Worm (Caenorhabditis elegans) whole organism, young adult: ENCODE measurements around the gene D1005.2.

ENCODE experiments used
- C06A6.2 ChIP-seq: fragments of 200-800 bp; sonication (Bioruptor generic); conservative IDR thresholded peaks from 2 replicates; pipeline ENCODE4 v1.3.6; 2022; ENCODE audit warnings: missing genetic modification characterization, missing compliant biosample characterization
- D2030.7 ChIP-seq: fragments of 200-800 bp; sonication (Bioruptor generic); IDR thresholded peaks from 2 replicates; pipeline ENCODE4 v1.3.6; 2022; ENCODE audit warnings: missing genetic modification reagents, missing genetic modification characterization, missing compliant biosample characterization
- F10E7.11 ChIP-seq: sonication (generic microtip); optimal IDR thresholded peaks from 2 replicates; lab custom pipeline; 2017; ENCODE audit warnings: mild to moderate bottlenecking, missing genetic modification characterization, moderate library complexity, missing compliant biosample characterization
- F22D6.2 ChIP-seq: sonication (generic microtip); optimal IDR thresholded peaks from 2 replicates; lab custom pipeline; 2016; ENCODE audit warnings: mild to moderate bottlenecking, missing genetic modification characterization, missing compliant biosample characterization
- F39B2.1 ChIP-seq: fragments of 200-800 bp; sonication (Bioruptor generic); IDR thresholded peaks from 2 replicates; pipeline ENCODE4 v1.3.6; 2022; ENCODE audit warnings: missing genetic modification reagents, missing genetic modification characterization, missing compliant biosample characterization
- F55B11.4 ChIP-seq: sonication (generic microtip); optimal IDR thresholded peaks from 2 replicates; lab custom pipeline; 2016; ENCODE audit warnings: missing compliant biosample characterization, missing genetic modification characterization, borderline replicate concordance; ENCODE audit not compliant: insufficient read depth
- F57C9.4 ChIP-seq: sonication (generic microtip); optimal IDR thresholded peaks from 2 replicates; lab custom pipeline; 2017; ENCODE audit warnings: mild to moderate bottlenecking, missing genetic modification characterization, missing compliant biosample characterization
- T07F8.4 ChIP-seq: sonication (generic microtip); optimal IDR thresholded peaks from 2 replicates; lab custom pipeline; 2016; ENCODE audit warnings: mild to moderate bottlenecking, missing genetic modification characterization, moderate library complexity, missing compliant biosample characterization
- T26A5.8 ChIP-seq: sonication (generic microtip); optimal IDR thresholded peaks from 2 replicates; lab custom pipeline; 2016; ENCODE audit warnings: missing genetic modification characterization, missing compliant biosample characterization
- Y53F4B.3 ChIP-seq: fragments of 200-800 bp; sonication (Bioruptor generic); IDR thresholded peaks from 2 replicates; pipeline ENCODE4 v1.3.6; 2022; ENCODE audit warnings: missing genetic modification reagents, missing genetic modification characterization, missing compliant biosample characterization
- Y79H2A.3 ChIP-seq: fragments of 200-800 bp; sonication (Bioruptor generic); conservative IDR thresholded peaks from 2 replicates; pipeline ENCODE4 v1.3.6; 2022; ENCODE audit warnings: missing genetic modification reagents, missing genetic modification characterization, missing compliant biosample characterization
- Y95B8A.8 ChIP-seq: fragments of 200-800 bp; sonication (Bioruptor generic); IDR thresholded peaks from 2 replicates; pipeline ENCODE4 v1.3.6; 2022; ENCODE audit warnings: missing genetic modification reagents, missing genetic modification characterization, missing compliant biosample characterization
- ZK185.1 ChIP-seq: sonication (generic microtip); optimal IDR thresholded peaks from 2 replicates; lab custom pipeline; 2016; ENCODE audit warnings: mild to moderate bottlenecking, missing genetic modification characterization, missing compliant biosample characterization; ENCODE audit not compliant: poor library complexity, severe bottlenecking
- ama-1 ChIP-seq, 3 experiments: fragments of 150-350 bp in 1 of 3; sonication (generic microtip) in 2 of 3; optimal IDR thresholded peaks; 2 replicates each; lab custom pipeline; 2014 to 2018; ENCODE audit warnings: missing biosample characterization in 2 of 3, missing genetic modification characterization in 2 of 3, missing genetic modification reagents in 2 of 3
- atf-7 ChIP-seq: sonication (generic microtip); optimal IDR thresholded peaks from 2 replicates; lab custom pipeline; 2017; ENCODE audit warnings: mild to moderate bottlenecking, missing genetic modification characterization, missing compliant biosample characterization
- bed-2 ChIP-seq: fragments of 200-800 bp; sonication (Bioruptor generic); IDR thresholded peaks from 2 replicates; pipeline ENCODE4 v1.3.6; 2022; ENCODE audit warnings: missing genetic modification reagents, missing genetic modification characterization, missing compliant biosample characterization
- cebp-1 ChIP-seq, 2 experiments: fragments of 200-800 bp in 1 of 2; sonication (Bioruptor generic) in 1 of 2; sonication (generic microtip) in 1 of 2; IDR thresholded peaks in 1 of 2; optimal IDR thresholded peaks in 1 of 2; 2 replicates each; pipeline versions ENCODE4 v1.3.6 to Lab custom; 2017 to 2022; ENCODE audit warnings: missing compliant biosample characterization in 2 of 2, missing genetic modification characterization in 2 of 2, mild to moderate bottlenecking in 1 of 2, missing genetic modification reagents in 1 of 2, moderate library complexity in 1 of 2
- cebp-2 ChIP-seq: fragments of 200-800 bp; sonication (Bioruptor generic); IDR thresholded peaks from 2 replicates; pipeline ENCODE4 v1.3.6; 2022; ENCODE audit warnings: missing genetic modification characterization, missing compliant biosample characterization
- ceh-27 ChIP-seq: fragments of 200-800 bp; sonication (Bioruptor generic); optimal IDR thresholded peaks from 2 replicates; lab custom pipeline; 2018; ENCODE audit warnings: mild to moderate bottlenecking, missing genetic modification characterization, moderate library complexity, missing compliant biosample characterization
- ceh-58 ChIP-seq: fragments of 200-800 bp; sonication (Bioruptor generic); IDR thresholded peaks from 2 replicates; pipeline ENCODE4 v1.3.6; 2022; ENCODE audit warnings: missing genetic modification characterization, missing compliant biosample characterization
- ceh-79 ChIP-seq: sonication (generic microtip); optimal IDR thresholded peaks from 2 replicates; lab custom pipeline; 2017; ENCODE audit warnings: mild to moderate bottlenecking, missing genetic modification characterization, missing compliant biosample characterization
- ceh-91 ChIP-seq: fragments of 200-800 bp; sonication (Bioruptor generic); IDR thresholded peaks from 2 replicates; pipeline ENCODE4 v1.3.6; 2022; ENCODE audit warnings: missing genetic modification reagents, missing genetic modification characterization, missing compliant biosample characterization
- dox-1 ChIP-seq: fragments of 200-800 bp; sonication (Bioruptor generic); IDR thresholded peaks from 2 replicates; pipeline ENCODE4 v1.3.6; 2022; ENCODE audit warnings: missing genetic modification reagents, missing genetic modification characterization, missing compliant biosample characterization
- efl-1 ChIP-seq: fragments of 150-350 bp; optimal IDR thresholded peaks from 2 replicates; lab custom pipeline; 2014; ENCODE audit warnings: missing biosample characterization, missing genetic modification reagents, missing genetic modification characterization
- egl-44 ChIP-seq: fragments of 200-800 bp; sonication (Bioruptor generic); IDR thresholded peaks from 2 replicates; pipeline ENCODE4 v1.3.6; 2022; ENCODE audit warnings: missing genetic modification reagents, missing genetic modification characterization, missing compliant biosample characterization
- egrh-3 ChIP-seq: fragments of 200-800 bp; sonication (Bioruptor generic); IDR thresholded peaks from 2 replicates; pipeline ENCODE4 v1.3.6; 2022; ENCODE audit warnings: missing genetic modification reagents, missing genetic modification characterization, missing compliant biosample characterization
- him-1 ChIP-seq: sonication (generic microtip); optimal IDR thresholded peaks from 2 replicates; lab custom pipeline; 2016; ENCODE audit warnings: missing genotype, missing genetic modification reagents, missing genetic modification characterization, missing compliant biosample characterization
- hlh-26 ChIP-seq: fragments of 200-800 bp; sonication (Bioruptor generic); conservative IDR thresholded peaks from 2 replicates; pipeline ENCODE4 v1.3.6; 2022; ENCODE audit warnings: missing genetic modification reagents, missing genetic modification characterization, missing compliant biosample characterization
- hmg-20 ChIP-seq: fragments of 200-800 bp; sonication (Bioruptor generic); IDR thresholded peaks from 2 replicates; pipeline ENCODE4 v1.3.6; 2022; ENCODE audit warnings: missing genetic modification reagents, missing genetic modification characterization, missing compliant biosample characterization
- hsf-1 ChIP-seq: fragments of 200-800 bp; sonication (Bioruptor generic); IDR thresholded peaks from 2 replicates; pipeline ENCODE4 v1.3.6; 2022; ENCODE audit warnings: missing genetic modification reagents, missing genetic modification characterization, missing compliant biosample characterization
- lag-1 ChIP-seq: fragments of 200-800 bp; sonication (Bioruptor generic); IDR thresholded peaks from 2 replicates; pipeline ENCODE4 v1.3.6; 2022; ENCODE audit warnings: missing genetic modification reagents, missing genetic modification characterization, missing compliant biosample characterization
- let-607 ChIP-seq, 2 experiments: fragments of 200-800 bp in 1 of 2; sonication (Bioruptor generic) in 1 of 2; sonication (generic microtip) in 1 of 2; optimal IDR thresholded peaks; 2 replicates each; lab custom pipeline; 2016 to 2018; ENCODE audit warnings: mild to moderate bottlenecking in 2 of 2, missing compliant biosample characterization in 2 of 2, missing genetic modification characterization in 2 of 2, moderate library complexity in 2 of 2, missing genotype in 1 of 2
- lin-26 ChIP-seq: fragments of 200-800 bp; sonication (Bioruptor generic); IDR thresholded peaks from 2 replicates; pipeline ENCODE4 v1.3.6; 2022; ENCODE audit warnings: missing genetic modification reagents, missing genetic modification characterization, missing compliant biosample characterization
- lin-35 ChIP-seq, 3 experiments: fragments of 150-350 bp in 2 of 3; sonication (generic microtip) in 1 of 3; optimal IDR thresholded peaks; 2 replicates each; lab custom pipeline; 2014 to 2018; ENCODE audit warnings: missing biosample characterization in 3 of 3, missing genetic modification characterization in 3 of 3, missing genetic modification reagents in 3 of 3
- lir-1 ChIP-seq: fragments of 200-800 bp; sonication (Bioruptor generic); conservative IDR thresholded peaks from 2 replicates; pipeline ENCODE4 v1.3.6; 2022; ENCODE audit warnings: missing genetic modification reagents, missing genetic modification characterization, missing compliant biosample characterization
- mxl-1 ChIP-seq: sonication (generic microtip); optimal IDR thresholded peaks from 2 replicates; lab custom pipeline; 2016; ENCODE audit warnings: missing genetic modification characterization, missing compliant biosample characterization
- nhr-120 ChIP-seq: fragments of 200-800 bp; sonication (Bioruptor generic); IDR thresholded peaks from 2 replicates; pipeline ENCODE4 v1.3.6; 2022; ENCODE audit warnings: missing genetic modification characterization, missing compliant biosample characterization
- nhr-90 ChIP-seq: sonication (generic microtip); optimal IDR thresholded peaks from 2 replicates; lab custom pipeline; 2016; ENCODE audit warnings: missing genotype, mild to moderate bottlenecking, missing genetic modification characterization, missing compliant biosample characterization
- pha-4 ChIP-seq: fragments of 150-350 bp; sonication (generic microtip); optimal IDR thresholded peaks from 2 replicates; lab custom pipeline; 2014; ENCODE audit warnings: missing biosample characterization, missing genetic modification reagents, missing genetic modification characterization
- rcor-1 ChIP-seq: fragments of 200-800 bp; sonication (Bioruptor generic); IDR thresholded peaks from 2 replicates; pipeline ENCODE4 v1.3.6; 2022; ENCODE audit warnings: missing genetic modification reagents, missing genetic modification characterization, missing compliant biosample characterization
- snpc-3.4 ChIP-seq: sonication (generic microtip); optimal IDR thresholded peaks from 2 replicates; lab custom pipeline; 2017; ENCODE audit warnings: missing genetic modification characterization, mild to moderate bottlenecking, missing compliant biosample characterization, antibody characterized with exemption, moderate library complexity, missing genotype, missing genetic modification reagents
- sptf-2 ChIP-seq: fragments of 200-800 bp; sonication (Bioruptor generic); optimal IDR thresholded peaks from 2 replicates; lab custom pipeline; 2018; ENCODE audit warnings: mild to moderate bottlenecking, missing genetic modification characterization, missing compliant biosample characterization
- xnd-1 ChIP-seq: sonication (generic microtip); optimal IDR thresholded peaks from 2 replicates; lab custom pipeline; 2016; ENCODE audit warnings: missing genotype, missing genetic modification reagents, missing genetic modification characterization, missing compliant biosample characterization
- ztf-18 ChIP-seq: sonication (generic microtip); optimal IDR thresholded peaks from 2 replicates; lab custom pipeline; 2016; ENCODE audit warnings: missing genotype, mild to moderate bottlenecking, missing genetic modification characterization, missing compliant biosample characterization
- ztf-22 ChIP-seq: fragments of 200-800 bp; sonication (Bioruptor generic); optimal IDR thresholded peaks from 2 replicates; lab custom pipeline; 2018; ENCODE audit warnings: mild to moderate bottlenecking, missing genetic modification characterization, moderate library complexity, missing compliant biosample characterization
- ztf-25 ChIP-seq: fragments of 200-800 bp; sonication (Bioruptor generic); IDR thresholded peaks from 2 replicates; pipeline ENCODE4 v1.3.6; 2022; ENCODE audit warnings: missing genetic modification reagents, missing genetic modification characterization, missing compliant biosample characterization

The D1005.2 gene

ce11 chrX:1476005-1476404 is 17.2 kb downstream of the D1005.2 start (continued):
- TF ChIP-seq T26A5.8 (tag; lab: Kevin White, UChicago) = no peak
- no peak for TF ChIP-seq F10E7.11 (tag; lab: Kevin White, UChicago)
- TF ChIP-seq F39B2.1 (GFP tag; lab: Robert Waterston, UW) = no peak
- TF ChIP-seq hsf-1 (GFP tag; lab: Robert Waterston, UW) = no peak
- no peak for TF ChIP-seq ztf-18 (tag; lab: Kevin White, UChicago)
- no peak for TF ChIP-seq ceh-91
- TF ChIP-seq ceh-79 (tag; lab: Kevin White, UChicago) = no peak
- no peak for TF ChIP-seq ZK185.1
- TF ChIP-seq nhr-90 = no peak
- TF ChIP-seq T07F8.4 (tag; lab: Kevin White, UChicago) = no peak
- TF ChIP-seq lin-35 (GFP tag; optimal IDR thresholded peaks at IDR 0.05; lab: Kevin White, UChicago) = no peak
- 0 out of 2 replicates have a peak, but pooled peaks have one; percentile 12 for TF ChIP-seq lin-26 (GFP tag; lab: Robert Waterston, UW)
- TF ChIP-seq snpc-3.4 (tag; lab: Kevin White, UChicago) = no peak
- TF ChIP-seq D2030.7 (GFP tag; lab: Robert Waterston, UW) = no peak
- TF ChIP-seq xnd-1 (tag; lab: Kevin White, UChicago) = no peak
- no peak for TF ChIP-seq Y53F4B.3 (GFP tag; lab: Robert Waterston, UW)
- no peak for TF ChIP-seq cebp-1 (GFP tag; IDR thresholded peaks at IDR 0.05; lab: Robert Waterston, UW)
- TF ChIP-seq cebp-1 (tag; optimal IDR thresholded peaks at IDR 0.05; lab: Kevin White, UChicago) = peak; percentile 68
- TF ChIP-seq efl-1 (GFP tag; lab: Kevin White, UChicago) = peak; percentile 51
- no peak for TF ChIP-seq F55B11.4 (tag; lab: Kevin White, UChicago)

- TF ChIP-seq ztf-22 (no peak), F55B11.4 (tag; lab: Kevin White, UChicago) (no peak), cebp-1 (GFP tag; IDR thresholded peaks at IDR 0.05; lab: Robert Waterston, UW) (no peak), cebp-1 (tag; optimal IDR thresholded peaks at IDR 0.05; lab: Kevin White, UChicago) (peak; percentile 39), Y95B8A.8 (GFP tag; lab: Robert Waterston, UW) (no peak), nhr-120 (GFP tag; lab: Robert Waterston, UW) (no peak), bed-2 (GFP tag; lab: Robert Waterston, UW) (no peak), ceh-27 (no peak), let-607 (tag; optimal IDR thresholded peaks at IDR 0.05; lab: Kevin White, UChicago) (peak; percentile 36), hmg-20 (GFP tag; lab: Robert Waterston, UW) (no peak), ama-1 (optimal IDR thresholded peaks at IDR 0.05; lab: Kevin White, UChicago) (no peak), ama-1 (GFP tag; optimal IDR thresholded peaks at IDR 0.05; lab: Kevin White, UChicago) (no peak), ceh-58 (GFP tag; lab: Robert Waterston, UW) (no peak), dox-1 (peak; percentile 42; the same call in 1 of the 2 replicates), lag-1 (GFP tag; lab: Robert Waterston, UW) (no peak), C06A6.2 (GFP tag; lab: Robert Waterston, UW) (0 out of 2 replicates have a peak, but pooled peaks have one; percentile 29), lir-1 (GFP tag; lab: Robert Waterston, UW) (no peak), mxl-1 (tag; lab: Kevin White, UChicago) (no peak), pha-4 (tag; lab: Kevin White, UChicago) (peak; percentile 18), sptf-2 (GFP tag; lab: Kevin White, UChicago) (no peak), F57C9.4 (tag; lab: Kevin White, UChicago) (no peak), cebp-2 (GFP tag; lab: Robert Waterston, UW) (no peak), him-1 (tag; lab: Kevin White, UChicago) (no peak), Y79H2A.3 (GFP tag; lab: Robert Waterston, UW) (no peak), ztf-25 (GFP tag; lab: Robert Waterston, UW) (no peak), egrh-3 (GFP tag; lab: Robert Waterston, UW) (no peak), F39B2.1 (GFP tag; lab: Robert Waterston, UW) (no peak), F22D6.2 (tag; lab: Kevin White, UChicago) (peak; percentile 76), egl-44 (0 out of 2 replicates have a peak, but pooled peaks have one; percentile 21), rcor-1 (no peak), atf-7 (tag; lab: Kevin White, UChicago) (peak; percentile 87), xnd-1 (tag; lab: Kevin White, UChicago) (no peak), hlh-26 (GFP tag; lab: Robert Waterston, UW) (no peak)
Measured at ce11 chrX:1477932-1478331, 19.1 kb downstream of the D1005.2 start.
